Fruit fly (Drosophila melanogaster): ENCODE results near the gene CG1812.

CG1812 gene

dm6 chrX:20519696-20520373 is 8.5 kb downstream of the CG1812 start (continued):
- TF ChIP-seq Sry-δ (GFP tag; optimal IDR thresholded peaks at IDR 0.05) (no peak), tin (GFP tag; optimal IDR thresholded peaks at IDR 0.05) (no peak), NC2α (GFP tag; optimal IDR thresholded peaks at IDR 0.05) (no peak), caup (GFP tag; optimal IDR thresholded peaks at IDR 0.05; ENCODE audit: severe bottlenecking) (no peak), CG8290 (GFP tag; optimal IDR thresholded peaks at IDR 0.05) (no peak), CG8290 (tag; optimal IDR thresholded peaks at IDR 0.05) (peak in 1 of 2 experiments; percentile 15), Ptx1 (GFP tag; IDR thresholded peaks at IDR 0.05) (0 out of 2 replicates have a peak, but pooled peaks have one; percentile 24), HmgZ (tag; optimal IDR thresholded peaks at IDR 0.05) (no peak), Hr51 (GFP tag; optimal IDR thresholded peaks at IDR 0.05) (peak in 1 of 2 experiments; percentile 53), grau (tag; optimal IDR thresholded peaks at IDR 0.05) (peak; percentile 16), CG15011 (GFP tag; optimal IDR thresholded peaks at IDR 0.05) (no peak), CG10267 (tag; optimal IDR thresholded peaks at IDR 0.05) (no peak), CG32772 (GFP tag; IDR thresholded peaks at IDR 0.05) (no peak), CG15269 (tag; optimal IDR thresholded peaks at IDR 0.05) (peak; percentile 29), hth (optimal IDR thresholded peaks at IDR 0.05) (no peak), CG10543 (GFP tag; optimal IDR thresholded peaks at IDR 0.05) (peak; percentile 71), CG14965 (GFP tag; optimal IDR thresholded peaks at IDR 0.05; ENCODE audit: borderline replicate concordance) (no peak), pzg (GFP tag; optimal IDR thresholded peaks at IDR 0.05) (no peak), crol (GFP tag; IDR thresholded peaks at IDR 0.05) (peak; percentile 88), Sox102F (GFP tag; optimal IDR thresholded peaks at IDR 0.05) (peak; percentile 54), Deaf1 (tag; optimal IDR thresholded peaks at IDR 0.05) (peak; percentile 7), gcm2 (GFP tag; optimal IDR thresholded peaks at IDR 0.05) (no peak), Doc2 (GFP tag; IDR thresholded peaks at IDR 0.05) (no peak), CG2678 (tag; optimal IDR thresholded peaks at IDR 0.05) (peak; percentile 9)

- no peak for TF ChIP-seq lola (GFP tag; optimal IDR thresholded peaks at IDR 0.05)
- no peak for TF ChIP-seq crc (GFP tag; optimal IDR thresholded peaks at IDR 0.05)
- no peak for TF ChIP-seq wek (GFP tag; optimal IDR thresholded peaks at IDR 0.05)
- peak; percentile 59 for TF ChIP-seq CG13624 (GFP tag; optimal IDR thresholded peaks at IDR 0.05)
- TF ChIP-seq prd (optimal IDR thresholded peaks at IDR 0.05): no peak
- TF ChIP-seq prd (GFP tag; IDR thresholded peaks at IDR 0.05): peak; percentile 69
- TF ChIP-seq Aef1 (GFP tag; IDR thresholded peaks at IDR 0.05): peak; percentile 73
- peak; percentile 49 for TF ChIP-seq CG3847 (GFP tag; IDR thresholded peaks at IDR 0.05)
- TF ChIP-seq CG4328 (GFP tag; optimal IDR thresholded peaks at IDR 0.05): peak; percentile 44
- TF ChIP-seq cas (GFP tag; IDR thresholded peaks at IDR 0.05): no peak
- TF ChIP-seq CG7271 (tag; optimal IDR thresholded peaks at IDR 0.05): no peak
- peak; percentile 53; the same call in 1 of the 2 replicates for TF ChIP-seq CG10366 (GFP tag; IDR thresholded peaks at IDR 0.05)
- TF ChIP-seq ato (GFP tag; IDR thresholded peaks at IDR 0.05; ENCODE audit: partially characterized antibody): peak; percentile 64; the same call in 1 of the 2 replicates
- TF ChIP-seq CG33213 (GFP tag; optimal IDR thresholded peaks at IDR 0.05): peak; percentile 69
- TF ChIP-seq CG10543 (GFP tag; optimal IDR thresholded peaks at IDR 0.05): peak; percentile 28
- TF ChIP-seq twi (tag; optimal IDR thresholded peaks at IDR 0.05): peak; percentile 22
- TF ChIP-seq pho (GFP tag; optimal IDR thresholded peaks at IDR 0.05): peak; percentile 6
- TF ChIP-seq Bteb2 (GFP tag; optimal IDR thresholded peaks at IDR 0.05): no peak
- TF ChIP-seq grau (tag; optimal IDR thresholded peaks at IDR 0.05): peak; percentile 64
- TF ChIP-seq CG32767 (GFP tag; IDR thresholded peaks at IDR 0.05): no peak
- TF ChIP-seq jing (GFP tag; optimal IDR thresholded peaks at IDR 0.05): peak; percentile 26
- peak; percentile 39 for TF ChIP-seq HmgZ (tag; optimal IDR thresholded peaks at IDR 0.05)
- TF ChIP-seq CG13296 (GFP tag; optimal IDR thresholded peaks at IDR 0.05): no peak
- peak; percentile 70 for TF ChIP-seq trem (tag; optimal IDR thresholded peaks at IDR 0.05)
- peak; percentile 82 for TF ChIP-seq CG11247 (GFP tag; IDR thresholded peaks at IDR 0.05)
- TF ChIP-seq kni (GFP tag; optimal IDR thresholded peaks at IDR 0.05): no peak
- TF ChIP-seq CG3065 (GFP tag; optimal IDR thresholded peaks at IDR 0.05): peak; percentile 5
- TF ChIP-seq hkb (optimal IDR thresholded peaks at IDR 0.05): peak; percentile 74
- no peak for TF ChIP-seq hkb (GFP tag; IDR thresholded peaks at IDR 0.05)
Measured at dm6 chrX:20524754-20525236, 13.5 kb downstream of the CG1812 start, which contains the start of gene Tak1. TSS of gene Tak1 (minus strand) at chrX:20524928.
